Worm (Caenorhabditis elegans) whole organism, L2 larva: ENCODE results near the gene M03F8.5.

Source experiments
- Y55F3AM.14 ChIP-seq: fragments of 200-800 bp; sonication (Bioruptor generic); optimal IDR thresholded peaks from 2 replicates; lab custom pipeline; 2018; ENCODE audit warnings: mild to moderate bottlenecking, missing genetic modification characterization, missing compliant biosample characterization
- ZK546.5 ChIP-seq: sonication (generic microtip); optimal IDR thresholded peaks from 2 replicates; lab custom pipeline; 2017; ENCODE audit warnings: missing biosample characterization, missing genetic modification characterization
- lin-39 ChIP-seq: fragments of 150-350 bp; optimal IDR thresholded peaks from 2 replicates; lab custom pipeline; 2014; ENCODE audit warnings: missing biosample characterization, missing genetic modification reagents, missing genetic modification characterization
- mdl-1 ChIP-seq, 2 experiments: fragments of 150-350 bp in 1 of 2; sonication (generic microtip) in 1 of 2; optimal IDR thresholded peaks; 2 replicates each; lab custom pipeline; 2017; ENCODE audit warnings: missing biosample characterization in 2 of 2, missing genetic modification characterization in 2 of 2
- nhr-6 ChIP-seq: fragments of 150-350 bp; optimal IDR thresholded peaks from 2 replicates; lab custom pipeline; 2014; ENCODE audit warnings: missing biosample characterization, missing genetic modification characterization
- snpc-4 ChIP-seq: fragments of 150-350 bp; optimal IDR thresholded peaks from 2 replicates; lab custom pipeline; 2014; ENCODE audit warnings: missing biosample characterization, missing genetic modification characterization

- TF ChIP-seq Y55F3AM.14 (GFP tag; lab: Kevin White, UChicago) = no peak
- TF ChIP-seq lin-39 (tag; lab: Kevin White, UChicago) = no peak
- no peak for TF ChIP-seq snpc-4 (tag; lab: Kevin White, UChicago)
- TF ChIP-seq ZK546.5 (tag; lab: Kevin White, UChicago) = no peak
- TF ChIP-seq mdl-1 (tag; optimal IDR thresholded peaks at IDR 0.05; lab: Kevin White, UChicago) = no peak
- TF ChIP-seq nhr-6 (tag; lab: Kevin White, UChicago) = no peak
These were observed 19.0 kb upstream of the M03F8.5 start for ce11 chrV:5955627-5956026.
